Worm (Caenorhabditis elegans) whole organism, L4 larva: ENCODE results near the gene cdh-8.

ENCODE experiments used
- R02D3.7 ChIP-seq: fragments of 150-350 bp; sonication (generic microtip); optimal IDR thresholded peaks from 3 replicates; lab custom pipeline; 2014; ENCODE audit warnings: missing biosample characterization, missing genetic modification characterization
- aha-1 ChIP-seq: fragments of 150-350 bp; peaks from one replicate; lab custom pipeline; 2014; ENCODE audit warnings: missing biosample characterization, missing genetic modification characterization
- ceh-20 ChIP-seq: fragments of 200-800 bp; sonication (Bioruptor generic); IDR thresholded peaks from 2 replicates; pipeline ENCODE4 v1.3.6; 2022; ENCODE audit warnings: missing genetic modification reagents, missing genetic modification characterization, missing compliant biosample characterization
- fos-1 ChIP-seq: fragments of 150-350 bp; optimal IDR thresholded peaks from 2 replicates; lab custom pipeline; 2014; ENCODE audit warnings: missing biosample characterization, missing genetic modification characterization
- lin-13 ChIP-seq: fragments of 150-350 bp; optimal IDR thresholded peaks from 2 replicates; lab custom pipeline; 2014; ENCODE audit warnings: missing biosample characterization, missing genetic modification reagents, missing genetic modification characterization
- snpc-4 ChIP-seq: fragments of 150-350 bp; optimal IDR thresholded peaks from 2 replicates; lab custom pipeline; 2014; ENCODE audit warnings: missing biosample characterization, missing genetic modification characterization
- zip-11 ChIP-seq: fragments of 200-800 bp; sonication (Bioruptor generic); IDR thresholded peaks from 2 replicates; pipeline ENCODE4 v1.3.6; 2022; ENCODE audit warnings: missing genetic modification characterization, missing compliant biosample characterization

- TF ChIP-seq aha-1 (tag; lab: Kevin White, UChicago): no peak
- no peak for TF ChIP-seq zip-11 (GFP tag; lab: Robert Waterston, UW)
- TF ChIP-seq lin-13 (GFP tag; lab: Kevin White, UChicago): no peak
- TF ChIP-seq snpc-4: no peak
- no peak for TF ChIP-seq R02D3.7 (tag; lab: Kevin White, UChicago)
- no peak for TF ChIP-seq ceh-20 (GFP tag; lab: Robert Waterston, UW)
- TF ChIP-seq fos-1 (tag; lab: Kevin White, UChicago): no peak
Measured at ce11 chrIV:290387-290786, 49.2 kb upstream of the cdh-8 start.
